Worm (Caenorhabditis elegans) whole organism, L2 larva: ENCODE data around the gene pie-1.

Experiments
- C34F6.9 ChIP-seq: fragments of 150-350 bp; optimal IDR thresholded peaks from 2 replicates; lab custom pipeline; 2014; ENCODE audit warnings: missing biosample characterization, missing genetic modification characterization
- F13H6.1 ChIP-seq: sonication (generic microtip); optimal IDR thresholded peaks from 2 replicates; lab custom pipeline; 2016; ENCODE audit warnings: missing genetic modification characterization, missing compliant biosample characterization
- Y55F3AM.14 ChIP-seq: fragments of 200-800 bp; sonication (Bioruptor generic); optimal IDR thresholded peaks from 2 replicates; lab custom pipeline; 2018; ENCODE audit warnings: mild to moderate bottlenecking, missing genetic modification characterization, missing compliant biosample characterization
- ama-1 ChIP-seq: fragments of 150-350 bp; optimal IDR thresholded peaks from 2 replicates; lab custom pipeline; 2018; ENCODE audit warnings: inconsistent platforms
- crh-2 ChIP-seq: sonication (generic microtip); optimal IDR thresholded peaks from 2 replicates; lab custom pipeline; 2017; ENCODE audit warnings: missing biosample characterization, missing genetic modification characterization
- dmd-4 ChIP-seq: sonication (generic microtip); optimal IDR thresholded peaks from 2 replicates; lab custom pipeline; 2017; ENCODE audit warnings: missing biosample characterization, missing genetic modification characterization
- egl-27 ChIP-seq: sonication (generic microtip); optimal IDR thresholded peaks from 3 replicates; lab custom pipeline; 2017; ENCODE audit warnings: missing biosample characterization, missing genetic modification reagents, missing genetic modification characterization
- elt-3 ChIP-seq: sonication (generic microtip); optimal IDR thresholded peaks from 2 replicates; lab custom pipeline; 2017; ENCODE audit warnings: missing biosample characterization, missing genetic modification characterization
- fos-1 ChIP-seq: fragments of 150-350 bp; optimal IDR thresholded peaks from 2 replicates; lab custom pipeline; 2014; ENCODE audit warnings: missing biosample characterization, missing genetic modification characterization
- gmeb-1 ChIP-seq: fragments of 150-350 bp; optimal IDR thresholded peaks from 2 replicates; lab custom pipeline; 2014; ENCODE audit warnings: missing biosample characterization, missing genetic modification characterization
- lin-13 ChIP-seq: fragments of 150-350 bp; optimal IDR thresholded peaks from 2 replicates; lab custom pipeline; 2014; ENCODE audit warnings: missing biosample characterization, missing genetic modification reagents, missing genetic modification characterization
- lin-39 ChIP-seq: fragments of 150-350 bp; optimal IDR thresholded peaks from 2 replicates; lab custom pipeline; 2014; ENCODE audit warnings: missing biosample characterization, missing genetic modification reagents, missing genetic modification characterization
- lsy-2 ChIP-seq, 2 experiments: fragments of 150-350 bp in 1 of 2; sonication (generic microtip) in 1 of 2; optimal IDR thresholded peaks; 2 replicates each; lab custom pipeline; 2014 to 2017; ENCODE audit warnings: missing biosample characterization in 2 of 2, missing genetic modification characterization in 2 of 2
- mab-5 ChIP-seq: fragments of 150-350 bp; optimal IDR thresholded peaks from 2 replicates; lab custom pipeline; 2014; ENCODE audit warnings: missing biosample characterization, missing genetic modification characterization
- mbf-1 ChIP-seq: sonication (generic microtip); optimal IDR thresholded peaks from 2 replicates; lab custom pipeline; 2017; ENCODE audit warnings: missing biosample characterization, missing genetic modification characterization
- mdl-1 ChIP-seq, 2 experiments: fragments of 150-350 bp in 1 of 2; sonication (generic microtip) in 1 of 2; optimal IDR thresholded peaks; 2 replicates each; lab custom pipeline; 2017; ENCODE audit warnings: missing biosample characterization in 2 of 2, missing genetic modification characterization in 2 of 2
- nhr-10 ChIP-seq: sonication (generic microtip); optimal IDR thresholded peaks from 2 replicates; lab custom pipeline; 2017; ENCODE audit warnings: missing biosample characterization, missing genetic modification characterization
- nhr-11 ChIP-seq: fragments of 150-350 bp; optimal IDR thresholded peaks from 2 replicates; lab custom pipeline; 2014; ENCODE audit warnings: missing biosample characterization, missing genetic modification characterization
- nhr-129 ChIP-seq: fragments of 150-350 bp; optimal IDR thresholded peaks from 2 replicates; lab custom pipeline; 2014; ENCODE audit warnings: missing biosample characterization, missing genetic modification characterization
- nhr-21 ChIP-seq: fragments of 150-350 bp; optimal IDR thresholded peaks from 2 replicates; lab custom pipeline; 2014; ENCODE audit warnings: missing biosample characterization, missing genetic modification characterization
- nhr-23 ChIP-seq: fragments of 150-350 bp; optimal IDR thresholded peaks from 2 replicates; lab custom pipeline; 2014; ENCODE audit warnings: missing biosample characterization, missing genetic modification reagents, missing genetic modification characterization
- nhr-237 ChIP-seq: fragments of 150-350 bp; optimal IDR thresholded peaks from 2 replicates; lab custom pipeline; 2014; ENCODE audit warnings: missing biosample characterization, missing genetic modification characterization
- nhr-25 ChIP-seq: fragments of 150-350 bp; sonication (generic microtip); optimal IDR thresholded peaks from 3 replicates; lab custom pipeline; 2014; ENCODE audit warnings: missing biosample characterization, missing genetic modification characterization
- nhr-6 ChIP-seq: fragments of 150-350 bp; optimal IDR thresholded peaks from 2 replicates; lab custom pipeline; 2014; ENCODE audit warnings: missing biosample characterization, missing genetic modification characterization
- nhr-77 ChIP-seq: fragments of 150-350 bp; optimal IDR thresholded peaks from 2 replicates; lab custom pipeline; 2014; ENCODE audit warnings: missing biosample characterization, missing genetic modification characterization
- sem-4 ChIP-seq: fragments of 150-350 bp; optimal IDR thresholded peaks from 2 replicates; lab custom pipeline; 2014; ENCODE audit warnings: missing biosample characterization, missing genetic modification reagents, missing genetic modification characterization
- skn-1 ChIP-seq: sonication (generic microtip); optimal IDR thresholded peaks from 2 replicates; lab custom pipeline; 2017; ENCODE audit warnings: missing biosample characterization, missing genetic modification characterization
- sma-3 ChIP-seq: sonication (generic microtip); optimal IDR thresholded peaks from 2 replicates; lab custom pipeline; 2016; ENCODE audit warnings: missing genetic modification reagents, missing genetic modification characterization, missing compliant biosample characterization
- sma-9 ChIP-seq, 2 experiments: fragments of 150-350 bp in 1 of 2; sonication (generic microtip) in 1 of 2; optimal IDR thresholded peaks; 2 replicates each; lab custom pipeline; 2014 to 2016; ENCODE audit warnings: missing genetic modification characterization in 2 of 2, mild to moderate bottlenecking in 1 of 2, missing biosample characterization in 1 of 2, missing compliant biosample characterization in 1 of 2, missing genetic modification reagents in 1 of 2, moderate library complexity in 1 of 2
- snpc-4 ChIP-seq: fragments of 150-350 bp; optimal IDR thresholded peaks from 2 replicates; lab custom pipeline; 2014; ENCODE audit warnings: missing biosample characterization, missing genetic modification characterization
- unc-39 ChIP-seq: fragments of 150-350 bp; optimal IDR thresholded peaks from 2 replicates; lab custom pipeline; 2014; ENCODE audit warnings: missing biosample characterization, missing genetic modification characterization
- unc-55 ChIP-seq: fragments of 150-350 bp; sonication (generic microtip); optimal IDR thresholded peaks from 3 replicates; lab custom pipeline; 2014; ENCODE audit warnings: missing biosample characterization, missing genetic modification reagents, missing genetic modification characterization
- unc-62 ChIP-seq: fragments of 150-350 bp; optimal IDR thresholded peaks from 2 replicates; lab custom pipeline; 2014; ENCODE audit warnings: missing biosample characterization, missing genetic modification reagents, missing genetic modification characterization
- ztf-4 ChIP-seq: fragments of 150-350 bp; optimal IDR thresholded peaks from 2 replicates; lab custom pipeline; 2014; ENCODE audit warnings: missing biosample characterization, missing genetic modification characterization

The pie-1 gene

ce11 chrIII:12453785-12454184 lies 27.1 kb downstream of the pie-1 start:
- no peak for TF ChIP-seq sma-9 (GFP tag; optimal IDR thresholded peaks at IDR 0.05; lab: Kevin White, UChicago)
- TF ChIP-seq sma-9 (tag; optimal IDR thresholded peaks at IDR 0.05; lab: Kevin White, UChicago) = no peak
- TF ChIP-seq fos-1 (tag; lab: Kevin White, UChicago) = peak; percentile 65

- TF ChIP-seq gmeb-1 (tag; lab: Kevin White, UChicago) (peak; percentile 25), F13H6.1 (tag; lab: Kevin White, UChicago) (no peak), ztf-4 (tag; lab: Kevin White, UChicago) (peak; percentile 81)
- TF ChIP-seq, all 48 proteins: peak for 2
These were observed 29.1 kb downstream of the pie-1 start for ce11 chrIII:12455651-12456420.

- TF ChIP-seq mdl-1 (tag; optimal IDR thresholded peaks at IDR 0.05; lab: Kevin White, UChicago) (no peak), lin-13 (GFP tag; lab: Kevin White, UChicago) (no peak), C34F6.9 (tag; lab: Kevin White, UChicago) (peak; percentile 70), gmeb-1 (tag; lab: Kevin White, UChicago) (peak; percentile 14), unc-55 (GFP tag; lab: Kevin White, UChicago) (peak; percentile 28), nhr-129 (peak; percentile 44), sem-4 (tag; lab: Kevin White, UChicago) (peak; percentile 35), skn-1 (peak; percentile 35), dmd-4 (tag; lab: Kevin White, UChicago) (no peak), crh-2 (tag; lab: Kevin White, UChicago) (peak; percentile 52), lsy-2 (tag; optimal IDR thresholded peaks at IDR 0.05; lab: Kevin White, UChicago) (peak in 1 of 2 experiments; percentile 58), sma-3 (GFP tag; lab: Kevin White, UChicago) (no peak), elt-3 (tag; lab: Kevin White, UChicago) (no peak), fos-1 (tag; lab: Kevin White, UChicago) (peak; percentile 59)
These were observed 30.3 kb downstream of the pie-1 start, which contains the start of the genes scav-3 and Y49E10.21 for ce11 chrIII:12456801-12457647. scav-3 (minus strand) TSS chrIII:12456850. Y49E10.21 (plus strand) TSS chrIII:12457597.

- TF ChIP-seq dmd-4 (tag; lab: Kevin White, UChicago) (no peak), F13H6.1 (tag; lab: Kevin White, UChicago) (no peak), nhr-6 (tag; lab: Kevin White, UChicago) (no peak), crh-2 (tag; lab: Kevin White, UChicago) (no peak), Y55F3AM.14 (GFP tag; lab: Kevin White, UChicago) (no peak), nhr-21 (tag; lab: Kevin White, UChicago) (no peak), lin-13 (GFP tag; lab: Kevin White, UChicago) (no peak), nhr-23 (no peak), unc-62 (no peak), mab-5 (tag; lab: Kevin White, UChicago) (no peak)
These were observed 32.3 kb downstream of the pie-1 start for ce11 chrIII:12458970-12459369.

- TF ChIP-seq nhr-237 (tag; lab: Kevin White, UChicago) = no peak
- TF ChIP-seq nhr-77 = no peak
- no peak for TF ChIP-seq Y55F3AM.14 (GFP tag; lab: Kevin White, UChicago)
- no peak for TF ChIP-seq dmd-4 (tag; lab: Kevin White, UChicago)
- TF ChIP-seq mbf-1 (tag; lab: Kevin White, UChicago) = no peak
- no peak for TF ChIP-seq unc-39 (tag; lab: Kevin White, UChicago)
- no peak for TF ChIP-seq nhr-11 (tag; lab: Kevin White, UChicago)
- TF ChIP-seq sma-9 (GFP tag; optimal IDR thresholded peaks at IDR 0.05; lab: Kevin White, UChicago) = no peak
- TF ChIP-seq sma-9 (tag; optimal IDR thresholded peaks at IDR 0.05; lab: Kevin White, UChicago) = no peak
- TF ChIP-seq nhr-25 (tag; lab: Kevin White, UChicago) = no peak
- TF ChIP-seq C34F6.9 (tag; lab: Kevin White, UChicago) = no peak
- no peak for TF ChIP-seq F13H6.1 (tag; lab: Kevin White, UChicago)
- no peak for TF ChIP-seq egl-27 (tag; lab: Kevin White, UChicago)
- TF ChIP-seq gmeb-1 (tag; lab: Kevin White, UChicago) = no peak
- no peak for TF ChIP-seq snpc-4 (tag; lab: Kevin White, UChicago)
- no peak for TF ChIP-seq nhr-23
- TF ChIP-seq ama-1 (lab: Kevin White, UChicago) = no peak
- TF ChIP-seq crh-2 (tag; lab: Kevin White, UChicago) = no peak
- no peak for TF ChIP-seq nhr-10 (tag; lab: Kevin White, UChicago)
- no peak for TF ChIP-seq nhr-129
- TF ChIP-seq lin-39 (tag; lab: Kevin White, UChicago) = no peak
These were observed 39.6 kb downstream of the pie-1 start, which contains the start of gene pstk-1 for ce11 chrIII:12466310-12466709. pstk-1 (plus strand) TSS chrIII:12466610.
